Fruit fly (Drosophila melanogaster): ENCODE data around the gene CG9737.

Gene CG9737

dm6 chr3R:30208766-30209484 lies 34.2 kb downstream of the CG9737 start, which contains the start of gene RpS7 (continued):
- TF ChIP-seq Sp1 (GFP tag; optimal IDR thresholded peaks at IDR 0.05): peak; percentile 77
- TF ChIP-seq rgr (GFP tag; optimal IDR thresholded peaks at IDR 0.05): peak; percentile 69
- TF ChIP-seq Vsx2 (GFP tag; optimal IDR thresholded peaks at IDR 0.05; ENCODE audit: partially characterized antibody): no peak
- TF ChIP-seq Hr78 (GFP tag; optimal IDR thresholded peaks at IDR 0.05): no peak
- no peak for TF ChIP-seq Dif (GFP tag; optimal IDR thresholded peaks at IDR 0.05; ENCODE audit: partially characterized antibody)
- peak; percentile 34 for TF ChIP-seq Hnf4 (GFP tag; optimal IDR thresholded peaks at IDR 0.05)
- TF ChIP-seq jim (GFP tag; optimal IDR thresholded peaks at IDR 0.05): no peak
- TF ChIP-seq psq (GFP tag; optimal IDR thresholded peaks at IDR 0.05): peak; percentile 47
- peak; percentile 36 for TF ChIP-seq dsf (GFP tag; optimal IDR thresholded peaks at IDR 0.05; ENCODE audit: borderline replicate concordance)
- TF ChIP-seq CG9705 (GFP tag; optimal IDR thresholded peaks at IDR 0.05): peak; percentile 70

dm6 chr3R:30208011-30208410 lies 35.1 kb downstream of the CG9737 start:
- no peak for TF ChIP-seq Myc (optimal IDR thresholded peaks at IDR 0.05)
- TF ChIP-seq tai (GFP tag; optimal IDR thresholded peaks at IDR 0.05): no peak
- no peak for TF ChIP-seq HLH106 (tag; optimal IDR thresholded peaks at IDR 0.05)
- no peak for TF ChIP-seq Dfd (GFP tag; optimal IDR thresholded peaks at IDR 0.05)
- TF ChIP-seq lola (GFP tag; optimal IDR thresholded peaks at IDR 0.05): no peak
- no peak for TF ChIP-seq psq (GFP tag; optimal IDR thresholded peaks at IDR 0.05)
- TF ChIP-seq CrebA (GFP tag; optimal IDR thresholded peaks at IDR 0.05; ENCODE audit: borderline replicate concordance): no peak
- no peak for TF ChIP-seq woc (GFP tag; optimal IDR thresholded peaks at IDR 0.05)
- no peak for TF ChIP-seq Abd-B (GFP tag; optimal IDR thresholded peaks at IDR 0.05)
- no peak for TF ChIP-seq Sp1 (GFP tag; optimal IDR thresholded peaks at IDR 0.05)
- no peak for TF ChIP-seq dsf (GFP tag; optimal IDR thresholded peaks at IDR 0.05; ENCODE audit: borderline replicate concordance)
- no peak for TF ChIP-seq Hr78 (GFP tag; optimal IDR thresholded peaks at IDR 0.05)
- TF ChIP-seq Mio (GFP tag; optimal IDR thresholded peaks at IDR 0.05): no peak
- no peak for TF ChIP-seq jim (GFP tag; optimal IDR thresholded peaks at IDR 0.05)
- no peak for TF ChIP-seq usp (GFP tag; optimal IDR thresholded peaks at IDR 0.05)
- no peak for TF ChIP-seq sv (GFP tag; optimal IDR thresholded peaks at IDR 0.05)
- no peak for TF ChIP-seq h (GFP tag; optimal IDR thresholded peaks at IDR 0.05)
- TF ChIP-seq Hr83 (GFP tag; optimal IDR thresholded peaks at IDR 0.05; ENCODE audit: poor library complexity, severe bottlenecking): no peak
- TF ChIP-seq GATAd (GFP tag; optimal IDR thresholded peaks at IDR 0.05): no peak

dm6 chr3R:30205946-30206345 lies 37.2 kb downstream of the CG9737 start:
- TF ChIP-seq sage (GFP tag; optimal IDR thresholded peaks at IDR 0.05) (peak; percentile 3), Vsx2 (GFP tag; optimal IDR thresholded peaks at IDR 0.05; ENCODE audit: partially characterized antibody) (no peak)

dm6 chr3R:30204004-30204603 lies 39.0 kb downstream of the CG9737 start:
- TF ChIP-seq Sp1 (GFP tag; optimal IDR thresholded peaks at IDR 0.05): no peak
- TF ChIP-seq Rel (GFP tag; optimal IDR thresholded peaks at IDR 0.05): no peak
- TF ChIP-seq Rel (tag; optimal IDR thresholded peaks at IDR 0.05): peak; percentile 51
- no peak for TF ChIP-seq woc (GFP tag; optimal IDR thresholded peaks at IDR 0.05)
- TF ChIP-seq CG9705 (GFP tag; optimal IDR thresholded peaks at IDR 0.05): no peak

- TF ChIP-seq Rel (GFP tag; optimal IDR thresholded peaks at IDR 0.05): no peak
- TF ChIP-seq Rel (tag; optimal IDR thresholded peaks at IDR 0.05): no peak
- peak; percentile 23 for TF ChIP-seq CG32264 (GFP tag; optimal IDR thresholded peaks at IDR 0.05)
- TF ChIP-seq Hr78 (GFP tag; optimal IDR thresholded peaks at IDR 0.05): no peak
- TF ChIP-seq jim (GFP tag; optimal IDR thresholded peaks at IDR 0.05): no peak
- no peak for TF ChIP-seq tai (GFP tag; optimal IDR thresholded peaks at IDR 0.05)
- TF ChIP-seq woc (GFP tag; optimal IDR thresholded peaks at IDR 0.05): peak; percentile 34
- peak; percentile 5 to 74 for TF ChIP-seq foxo (GFP tag; optimal IDR thresholded peaks at IDR 0.05)
- no peak for TF ChIP-seq sage (GFP tag; optimal IDR thresholded peaks at IDR 0.05)
- peak; percentile 36 for TF ChIP-seq rgr (GFP tag; optimal IDR thresholded peaks at IDR 0.05)
- peak; percentile 55 for TF ChIP-seq ey (GFP tag; optimal IDR thresholded peaks at IDR 0.05)
- no peak for TF ChIP-seq Myc (optimal IDR thresholded peaks at IDR 0.05)
- TF ChIP-seq Mio (GFP tag; optimal IDR thresholded peaks at IDR 0.05): no peak
- TF ChIP-seq Abd-B (GFP tag; optimal IDR thresholded peaks at IDR 0.05): no peak
- TF ChIP-seq GATAd (GFP tag; optimal IDR thresholded peaks at IDR 0.05): no peak
- TF ChIP-seq CrebA (GFP tag; optimal IDR thresholded peaks at IDR 0.05; ENCODE audit: borderline replicate concordance): no peak
- peak; percentile 75 for TF ChIP-seq h (GFP tag; optimal IDR thresholded peaks at IDR 0.05)
- peak; percentile 56 for TF ChIP-seq HLH106 (tag; optimal IDR thresholded peaks at IDR 0.05)
- TF ChIP-seq fru (GFP tag; optimal IDR thresholded peaks at IDR 0.05): peak; percentile 90
- peak; percentile 40 for TF ChIP-seq dmrt93B (GFP tag; optimal IDR thresholded peaks at IDR 0.05)
- no peak for TF ChIP-seq CG9705 (GFP tag; optimal IDR thresholded peaks at IDR 0.05)
- TF ChIP-seq OdsH (GFP tag; optimal IDR thresholded peaks at IDR 0.05): peak; percentile 43
- TF ChIP-seq psq (GFP tag; optimal IDR thresholded peaks at IDR 0.05): peak; percentile 43
- TF ChIP-seq sv (GFP tag; optimal IDR thresholded peaks at IDR 0.05): peak; percentile 86
- peak; percentile 61 for TF ChIP-seq br (GFP tag; optimal IDR thresholded peaks at IDR 0.05)
- TF ChIP-seq Dfd (GFP tag; optimal IDR thresholded peaks at IDR 0.05): no peak
- peak; percentile 23 for TF ChIP-seq Sp1 (GFP tag; optimal IDR thresholded peaks at IDR 0.05)
These were observed 39.8 kb downstream of the CG9737 start for dm6 chr3R:30203104-30203986.
